Worm (Caenorhabditis elegans) whole organism, early embryonic: ENCODE measurements around the gene F07E5.8.

Source experiments
- B0310.2 ChIP-seq: sonication (generic microtip); optimal IDR thresholded peaks from 2 replicates; lab custom pipeline; 2016; ENCODE audit warnings: mild to moderate bottlenecking, missing genetic modification characterization, missing compliant biosample characterization
- aly-1 ChIP-seq: sonication (generic microtip); optimal IDR thresholded peaks from 2 replicates; lab custom pipeline; 2016; ENCODE audit warnings: missing genetic modification characterization, missing compliant biosample characterization
- ama-1 ChIP-seq: fragments of 150-350 bp; optimal IDR thresholded peaks from 2 replicates; lab custom pipeline; 2014
- ceh-13 ChIP-seq: fragments of 200-800 bp; sonication (Bioruptor generic); optimal IDR thresholded peaks from 2 replicates; lab custom pipeline; 2018; ENCODE audit warnings: mild to moderate bottlenecking, missing genetic modification characterization, missing compliant biosample characterization
- ceh-36 ChIP-seq: sonication (generic microtip); optimal IDR thresholded peaks from 2 replicates; lab custom pipeline; 2016; ENCODE audit warnings: missing genetic modification characterization, inconsistent platforms, missing compliant biosample characterization
- ets-7 ChIP-seq: sonication (generic microtip); optimal IDR thresholded peaks from 2 replicates; lab custom pipeline; 2016; ENCODE audit warnings: missing genotype, missing genetic modification characterization, missing compliant biosample characterization
- flt-1 ChIP-seq: fragments of 200-800 bp; sonication (Bioruptor generic); IDR thresholded peaks from 2 replicates; pipeline ENCODE4 v1.3.6; 2022; ENCODE audit warnings: missing genetic modification characterization, missing compliant biosample characterization
- hmbx-1 ChIP-seq: sonication (generic microtip); optimal IDR thresholded peaks from 2 replicates; lab custom pipeline; 2016; ENCODE audit warnings: mild to moderate bottlenecking, missing genetic modification characterization, missing compliant biosample characterization
- hmg-4 ChIP-seq: fragments of 200-800 bp; sonication (Bioruptor generic); optimal IDR thresholded peaks from 2 replicates; lab custom pipeline; 2018; ENCODE audit warnings: mild to moderate bottlenecking, missing genetic modification characterization, missing compliant biosample characterization
- hnd-1 ChIP-seq: sonication (generic microtip); optimal IDR thresholded peaks from 2 replicates; lab custom pipeline; 2016; ENCODE audit warnings: missing genetic modification characterization, missing compliant biosample characterization
- pes-1 ChIP-seq: fragments of 200-800 bp; sonication (Bioruptor generic); IDR thresholded peaks from 2 replicates; pipeline ENCODE4 v1.3.6; 2022; ENCODE audit warnings: missing genetic modification reagents, missing genetic modification characterization, missing compliant biosample characterization
- sea-1 ChIP-seq: fragments of 200-800 bp; sonication (Bioruptor generic); conservative IDR thresholded peaks from 2 replicates; pipeline ENCODE4 v1.3.6; 2022; ENCODE audit warnings: missing genetic modification characterization, missing compliant biosample characterization
- tbx-11 ChIP-seq: fragments of 200-800 bp; sonication (Bioruptor generic); IDR thresholded peaks from 2 replicates; pipeline ENCODE4 v1.3.6; 2022; ENCODE audit warnings: missing genetic modification characterization, missing compliant biosample characterization

- TF ChIP-seq hmbx-1 (tag; lab: Kevin White, UChicago) (no peak), flt-1 (no peak), ama-1 (lab: Kevin White, UChicago) (no peak), tbx-11 (GFP tag; lab: Robert Waterston, UW) (no peak), ceh-36 (tag; lab: Kevin White, UChicago) (no peak), pes-1 (GFP tag; lab: Robert Waterston, UW) (no peak), sea-1 (GFP tag; lab: Robert Waterston, UW) (no peak), B0310.2 (tag; lab: Kevin White, UChicago) (no peak), ceh-13 (no peak), hmg-4 (GFP tag; lab: Kevin White, UChicago) (no peak), aly-1 (tag; lab: Kevin White, UChicago) (no peak), hnd-1 (no peak), ets-7 (tag; lab: Kevin White, UChicago) (no peak)
Observed at ce11 chrII:2042447-2042846, 33.0 kb downstream of the F07E5.8 start, which contains the start of gene bath-20.
